Fruit fly (Drosophila melanogaster): ENCODE measurements around the gene CG14074.
A peak's percentile ranks its signal among the peaks of the same experiment; 100 is the strongest.

The CG14074 gene

dm6 chr3L:18828318-18828717 is 37.7 kb upstream of the CG14074 start (continued):
- TF ChIP-seq CG2889 (GFP tag; IDR thresholded peaks at IDR 0.05) (no peak), TFAM (GFP tag; optimal IDR thresholded peaks at IDR 0.05) (no peak), cad (GFP tag; optimal IDR thresholded peaks at IDR 0.05) (peak; percentile 87), CG6791 (GFP tag; IDR thresholded peaks at IDR 0.05; ENCODE audit: partially characterized antibody) (peak; percentile 86), NK7.1 (GFP tag; optimal IDR thresholded peaks at IDR 0.05) (no peak), mld (GFP tag; IDR thresholded peaks at IDR 0.05; ENCODE audit: partially characterized antibody) (0 out of 3 replicates have a peak, but pooled peaks have one; percentile 31), Myb (GFP tag; optimal IDR thresholded peaks at IDR 0.05) (no peak), chinmo (GFP tag; IDR thresholded peaks at IDR 0.05; ENCODE audit: partially characterized antibody) (peak; percentile 69; the same call in 1 of the 4 replicates), Fer1 (GFP tag; optimal IDR thresholded peaks at IDR 0.05) (peak; percentile 23), CG2116 (GFP tag; optimal IDR thresholded peaks at IDR 0.05) (peak; percentile 42), MTF-1 (GFP tag; optimal IDR thresholded peaks at IDR 0.05; ENCODE audit: borderline replicate concordance) (no peak), Mad (GFP tag; optimal IDR thresholded peaks at IDR 0.05) (peak; percentile 2), CG34224 (GFP tag; IDR thresholded peaks at IDR 0.05; ENCODE audit: partially characterized antibody) (peak; percentile 75), CG12659 (GFP tag; optimal IDR thresholded peaks at IDR 0.05) (peak; percentile 27), CG12391 (tag; optimal IDR thresholded peaks at IDR 0.05) (no peak), CG15479 (GFP tag; optimal IDR thresholded peaks at IDR 0.05) (no peak), B-H2 (GFP tag; optimal IDR thresholded peaks at IDR 0.05) (peak; percentile 9), insv (GFP tag; optimal IDR thresholded peaks at IDR 0.05) (peak in 1 of 2 experiments; percentile 34), CG6854 (GFP tag; optimal IDR thresholded peaks at IDR 0.05) (peak; percentile 74), CG30403 (GFP tag; optimal IDR thresholded peaks at IDR 0.05) (no peak), CG10267 (tag; optimal IDR thresholded peaks at IDR 0.05) (peak; percentile 25), CG33557 (GFP tag; optimal IDR thresholded peaks at IDR 0.05) (no peak)

dm6 chr3L:18832195-18832594 is 33.8 kb upstream of the CG14074 start:
- 0 out of 4 replicates have a peak, but pooled peaks have one; percentile 44 for TF ChIP-seq chinmo (GFP tag; IDR thresholded peaks at IDR 0.05; ENCODE audit: partially characterized antibody)
- TF ChIP-seq crp (GFP tag; optimal IDR thresholded peaks at IDR 0.05) = no peak
- no peak for TF ChIP-seq kay (GFP tag; optimal IDR thresholded peaks at IDR 0.05)
- TF ChIP-seq nerfin-1 (tag; optimal IDR thresholded peaks at IDR 0.05) = no peak
- TF ChIP-seq Pdp1 (GFP tag; optimal IDR thresholded peaks at IDR 0.05) = peak in 1 of 2 experiments; percentile 57
- TF ChIP-seq Med (GFP tag) = peak; percentile 56
- TF ChIP-seq pfk (GFP tag; optimal IDR thresholded peaks at IDR 0.05) = peak; percentile 21
- TF ChIP-seq eve (GFP tag; optimal IDR thresholded peaks at IDR 0.05) = peak in 1 of 2 experiments; percentile 52
- TF ChIP-seq vvl (GFP tag; IDR thresholded peaks at IDR 0.05) = peak; percentile 50; the same call in 1 of the 2 replicates
- peak; percentile 25 for TF ChIP-seq sens (GFP tag)

- TF ChIP-seq Med (GFP tag) (peak; percentile 73), CG15011 (GFP tag; optimal IDR thresholded peaks at IDR 0.05) (no peak), lab (GFP tag; optimal IDR thresholded peaks at IDR 0.05) (peak; percentile 74), CG12769 (tag; optimal IDR thresholded peaks at IDR 0.05) (peak; percentile 2), sens-2 (GFP tag; IDR thresholded peaks at IDR 0.05) (0 out of 2 replicates have a peak, but pooled peaks have one; percentile 16), CG32767 (GFP tag; IDR thresholded peaks at IDR 0.05) (0 out of 2 replicates have a peak, but pooled peaks have one; percentile 43), rib (GFP tag; IDR thresholded peaks at IDR 0.05) (no peak), mirr (GFP tag; optimal IDR thresholded peaks at IDR 0.05) (no peak), CG15269 (tag; optimal IDR thresholded peaks at IDR 0.05) (no peak), Bgb (GFP tag; IDR thresholded peaks at IDR 0.05; ENCODE audit: partially characterized antibody) (0 out of 2 replicates have a peak, but pooled peaks have one; percentile 6), kni (GFP tag; optimal IDR thresholded peaks at IDR 0.05) (peak; percentile 24), cg (GFP tag; optimal IDR thresholded peaks at IDR 0.05) (peak; percentile 12), bbx (GFP tag; IDR thresholded peaks at IDR 0.05; ENCODE audit: partially characterized antibody) (0 out of 2 replicates have a peak, but pooled peaks have one; percentile 24), CG6254 (GFP tag; optimal IDR thresholded peaks at IDR 0.05) (no peak), seq (GFP tag; IDR thresholded peaks at IDR 0.05) (0 out of 2 replicates have a peak, but pooled peaks have one; percentile 32), cwo (GFP tag; optimal IDR thresholded peaks at IDR 0.05) (peak; percentile 55), Ada2b (GFP tag; IDR thresholded peaks at IDR 0.05) (no peak)
These were observed 33.3 kb upstream of the CG14074 start for dm6 chr3L:18832708-18833107.
